Fruit fly (Drosophila melanogaster) whole organism, embryonic: ENCODE results near the gene CG14182.

Source experiments
- Bgb ChIP-seq: fragments of 200-800 bp; sonication (Bioruptor generic); IDR thresholded peaks from 2 replicates; pipeline ENCODE4 v1.3.6; 2022; ENCODE audit warnings: missing biosample characterization, missing genetic modification characterization; ENCODE audit not compliant: partially characterized antibody
- CG10431 ChIP-seq: fragments of 200-800 bp; sonication (Bioruptor generic); optimal IDR thresholded peaks from 3 replicates; lab custom pipeline; 2018; ENCODE audit warnings: missing biosample characterization, mild to moderate bottlenecking, missing genetic modification characterization
- CG11695 ChIP-seq: fragments of 200-800 bp; sonication (Bioruptor generic); IDR thresholded peaks from 3 replicates; pipeline ENCODE4 v1.3.6; 2022; ENCODE audit warnings: missing biosample characterization, missing genetic modification characterization
- CG13287 ChIP-seq: fragments of 200-800 bp; sonication (Bioruptor generic); IDR thresholded peaks from 2 replicates; pipeline ENCODE4 v1.3.6; 2022; ENCODE audit warnings: missing biosample characterization, missing genetic modification characterization; ENCODE audit not compliant: partially characterized antibody
- CG13296 ChIP-seq: fragments of 200-800 bp; sonication (Bioruptor generic); optimal IDR thresholded peaks from 3 replicates; lab custom pipeline; 2018; ENCODE audit warnings: missing biosample characterization, mild to moderate bottlenecking, missing genetic modification characterization
- CG15696 ChIP-seq: fragments of 200-800 bp; sonication (Bioruptor generic); optimal IDR thresholded peaks from 2 replicates; lab custom pipeline; 2019; ENCODE audit warnings: missing biosample characterization, mild to moderate bottlenecking, missing genetic modification characterization, moderate library complexity
- CG16813 ChIP-seq: fragments of 200-800 bp; sonication (Bioruptor generic); IDR thresholded peaks from 3 replicates; pipeline ENCODE4 v1.3.6; 2022; ENCODE audit warnings: missing biosample characterization, missing genetic modification characterization; ENCODE audit not compliant: partially characterized antibody
- CG16863 ChIP-seq: fragments of 200-800 bp; sonication (Bioruptor generic); optimal IDR thresholded peaks from 3 replicates; lab custom pipeline; 2016; ENCODE audit warnings: missing biosample characterization, missing genetic modification characterization
- CG17802 ChIP-seq: fragments of 200-800 bp; sonication (Bioruptor generic); optimal IDR thresholded peaks from 2 replicates; lab custom pipeline; 2018; ENCODE audit warnings: missing biosample characterization, mild to moderate bottlenecking, missing genetic modification characterization, moderate library complexity
- CG17912 ChIP-seq: fragments of 200-800 bp; sonication (Bioruptor generic); optimal IDR thresholded peaks from 2 replicates; lab custom pipeline; 2018; ENCODE audit warnings: missing biosample characterization, mild to moderate bottlenecking, missing genetic modification characterization
- CG18011 ChIP-seq: fragments of 200-800 bp; sonication (Bioruptor generic); optimal IDR thresholded peaks from 2 replicates; lab custom pipeline; 2017; ENCODE audit warnings: missing biosample characterization, missing genetic modification characterization, mild to moderate bottlenecking, moderate library complexity, missing genotype
- CG18619 ChIP-seq: fragments of 200-800 bp; sonication (Bioruptor generic); optimal IDR thresholded peaks from 3 replicates; lab custom pipeline; 2017; ENCODE audit warnings: missing biosample characterization, mild to moderate bottlenecking, missing genetic modification characterization
- CG2875 ChIP-seq: fragments of 200-800 bp; sonication (Bioruptor generic); optimal IDR thresholded peaks from 2 replicates; lab custom pipeline; 2017; ENCODE audit warnings: missing biosample characterization, mild to moderate bottlenecking, missing genetic modification characterization, missing genetic modification reagents
- CG30020 ChIP-seq: fragments of 200-800 bp; optimal IDR thresholded peaks from 2 replicates; lab custom pipeline; 2019; ENCODE audit warnings: missing biosample characterization, mild to moderate bottlenecking, missing genetic modification characterization, moderate library complexity
- CG31365 ChIP-seq: fragments of 200-800 bp; sonication (Bioruptor generic); optimal IDR thresholded peaks from 2 replicates; lab custom pipeline; 2018; ENCODE audit warnings: missing biosample characterization, mild to moderate bottlenecking, missing genetic modification characterization
- CG32767 ChIP-seq: fragments of 200-800 bp; sonication (Bioruptor generic); IDR thresholded peaks from 2 replicates; pipeline ENCODE4 v1.3.6; 2022; ENCODE audit warnings: missing biosample characterization, missing genetic modification characterization
- CG3838 ChIP-seq: fragments of 200-800 bp; sonication (Bioruptor generic); optimal IDR thresholded peaks from 3 replicates; lab custom pipeline; 2016; ENCODE audit warnings: missing biosample characterization, missing genetic modification characterization
- CG42726 ChIP-seq: fragments of 200-800 bp; sonication (Bioruptor generic); IDR thresholded peaks from 2 replicates; pipeline ENCODE4 v1.3.6; 2022; ENCODE audit warnings: missing biosample characterization, missing genetic modification characterization; ENCODE audit not compliant: partially characterized antibody
- CG6791 ChIP-seq: fragments of 200-800 bp; sonication (Bioruptor generic); IDR thresholded peaks from 3 replicates; pipeline ENCODE4 v1.3.6; 2022; ENCODE audit warnings: missing biosample characterization, missing genetic modification characterization; ENCODE audit not compliant: partially characterized antibody
- CG6813 ChIP-seq: fragments of 200-800 bp; sonication (Bioruptor generic); optimal IDR thresholded peaks from 2 replicates; lab custom pipeline; 2017; ENCODE audit warnings: missing biosample characterization, missing genetic modification characterization, mild to moderate bottlenecking, moderate library complexity, missing genetic modification reagents
- CoRest ChIP-seq: fragments of 200-800 bp; sonication (Bioruptor generic); optimal IDR thresholded peaks from 3 replicates; lab custom pipeline; 2018; ENCODE audit warnings: missing biosample characterization, mild to moderate bottlenecking, missing genetic modification characterization, moderate library complexity
- CrebB ChIP-seq: fragments of 200-800 bp; sonication (Bioruptor generic); optimal IDR thresholded peaks from 3 replicates; lab custom pipeline; 2018; ENCODE audit warnings: missing biosample characterization, mild to moderate bottlenecking, missing genetic modification characterization
- Doc2 ChIP-seq: fragments of 200-800 bp; sonication (Bioruptor generic); IDR thresholded peaks from 2 replicates; pipeline ENCODE4 v1.3.6; 2022; ENCODE audit warnings: missing biosample characterization, missing genetic modification characterization
- E2f2 ChIP-seq: fragments of 200-800 bp; sonication (Bioruptor generic); IDR thresholded peaks from 2 replicates; pipeline ENCODE4 v1.3.6; 2022; ENCODE audit warnings: missing biosample characterization, missing genetic modification characterization
- MTF-1 ChIP-seq: fragments of 200-800 bp; sonication (Bioruptor generic); optimal IDR thresholded peaks from 2 replicates; lab custom pipeline; 2018; ENCODE audit warnings: missing biosample characterization, mild to moderate bottlenecking, missing genetic modification characterization, borderline replicate concordance
- Nf-YB ChIP-seq: fragments of 200-800 bp; sonication (Bioruptor generic); optimal IDR thresholded peaks from 3 replicates; lab custom pipeline; 2019; ENCODE audit warnings: missing biosample characterization, mild to moderate bottlenecking, missing genetic modification characterization, moderate library complexity
- NfI ChIP-seq: fragments of 200-800 bp; sonication (Bioruptor generic); optimal IDR thresholded peaks from 3 replicates; lab custom pipeline; 2018; ENCODE audit warnings: missing biosample characterization, mild to moderate bottlenecking, missing genetic modification characterization, moderate library complexity
- Xbp1 ChIP-seq: fragments of 200-800 bp; sonication (Bioruptor generic); optimal IDR thresholded peaks from 3 replicates; lab custom pipeline; 2016; ENCODE audit warnings: missing biosample characterization, mild to moderate bottlenecking, missing genetic modification characterization
- ap ChIP-seq: fragments of 200-800 bp; sonication (Bioruptor generic); IDR thresholded peaks from 2 replicates; pipeline ENCODE4 v1.3.6; 2022; ENCODE audit warnings: missing biosample characterization, missing genetic modification characterization
- dysf ChIP-seq: fragments of 200-800 bp; sonication (Bioruptor generic); IDR thresholded peaks from 3 replicates; pipeline ENCODE4 v1.3.6; 2022; ENCODE audit warnings: missing biosample characterization, missing genetic modification characterization
- ems ChIP-seq: fragments of 200-800 bp; sonication (Bioruptor generic); optimal IDR thresholded peaks from 3 replicates; lab custom pipeline; 2016; ENCODE audit warnings: missing biosample characterization, missing genetic modification characterization
- eve ChIP-seq, 2 experiments: fragments of >200 bp; optimal IDR thresholded peaks; 2 replicates each; lab custom pipeline; 2017; ENCODE audit warnings: missing biosample characterization in 2 of 2, missing genetic modification characterization in 2 of 2
- eyg ChIP-seq: fragments of 200-800 bp; sonication (Bioruptor generic); optimal IDR thresholded peaks from 3 replicates; lab custom pipeline; 2016; ENCODE audit warnings: missing biosample characterization, missing genetic modification characterization
- fd3F ChIP-seq: fragments of 200-800 bp; sonication (Bioruptor generic); optimal IDR thresholded peaks from 2 replicates; lab custom pipeline; 2018; ENCODE audit warnings: missing biosample characterization, mild to moderate bottlenecking, missing genetic modification characterization, moderate library complexity
- hkb ChIP-seq, 2 experiments: fragments of 200-800 bp in 1 of 2; fragments of >200 bp in 1 of 2; sonication (Bioruptor generic) in 1 of 2; IDR thresholded peaks in 1 of 2; optimal IDR thresholded peaks in 1 of 2; 2 replicates each; pipeline versions ENCODE4 v1.3.6 to Lab custom; 2017 to 2022; ENCODE audit warnings: missing biosample characterization in 1 of 2, missing genetic modification characterization in 1 of 2
- jing ChIP-seq: fragments of 200-800 bp; sonication (Bioruptor generic); optimal IDR thresholded peaks from 2 replicates; lab custom pipeline; 2018; ENCODE audit warnings: missing biosample characterization, mild to moderate bottlenecking, missing genetic modification characterization
- knrl ChIP-seq: fragments of 200-800 bp; sonication (Bioruptor generic); IDR thresholded peaks from 3 replicates; pipeline ENCODE4 v1.3.6; 2022; ENCODE audit warnings: missing biosample characterization, missing genetic modification characterization; ENCODE audit not compliant: partially characterized antibody
- nau ChIP-seq: fragments of 200-800 bp; sonication (Bioruptor generic); optimal IDR thresholded peaks from 3 replicates; lab custom pipeline; 2017; ENCODE audit warnings: missing biosample characterization, mild to moderate bottlenecking, missing genetic modification characterization, missing genetic modification reagents
- pfk ChIP-seq: fragments of 200-800 bp; sonication (Bioruptor generic); optimal IDR thresholded peaks from 2 replicates; lab custom pipeline; 2018; ENCODE audit warnings: missing biosample characterization, mild to moderate bottlenecking, missing genetic modification characterization, moderate library complexity
- tap ChIP-seq: fragments of 200-800 bp; optimal IDR thresholded peaks from 3 replicates; lab custom pipeline; 2019; ENCODE audit warnings: missing biosample characterization, mild to moderate bottlenecking, missing genetic modification characterization, moderate library complexity
- trh ChIP-seq: fragments of 200-800 bp; sonication (Bioruptor generic); optimal IDR thresholded peaks from 2 replicates; lab custom pipeline; 2016; ENCODE audit warnings: missing biosample characterization, missing genetic modification characterization
- twi ChIP-seq: fragments of 200-800 bp; optimal IDR thresholded peaks from 2 replicates; lab custom pipeline; 2019; ENCODE audit warnings: missing biosample characterization, mild to moderate bottlenecking, missing genetic modification characterization, moderate library complexity
- usp ChIP-seq: fragments of >200 bp; optimal IDR thresholded peaks from 2 replicates; lab custom pipeline; 2017; ENCODE audit warnings: missing biosample characterization, missing genetic modification characterization
- vnd ChIP-seq: fragments of 200-800 bp; sonication (Bioruptor generic); IDR thresholded peaks from 3 replicates; pipeline ENCODE4 v1.3.6; 2022; ENCODE audit warnings: missing biosample characterization, missing genetic modification characterization; ENCODE audit not compliant: partially characterized antibody
- wek ChIP-seq: fragments of 200-800 bp; sonication (Bioruptor generic); optimal IDR thresholded peaks from 3 replicates; lab custom pipeline; 2018; ENCODE audit warnings: missing biosample characterization, mild to moderate bottlenecking, missing genetic modification characterization, moderate library complexity

Gene CG14182

dm6 chr3L:20006269-20007265 is 27.0 kb upstream of the CG14182 start (continued):
- TF ChIP-seq dysf (GFP tag; lab: Robert Waterston, UW) (no peak), knrl (GFP tag; lab: Robert Waterston, UW) (peak; percentile 74; the same call in 2 of the 3 replicates), Doc2 (GFP tag; lab: Robert Waterston, UW) (no peak), jing (GFP tag; lab: Kevin White, UChicago) (no peak), Bgb (GFP tag; lab: Robert Waterston, UW) (peak; percentile 96), CG17912 (GFP tag; lab: Kevin White, UChicago) (peak; percentile 52), CG18619 (GFP tag; lab: Kevin White, UChicago) (no peak), CG15696 (tag; lab: Kevin White, UChicago) (peak; percentile 37), CoRest (tag; lab: Kevin White, UChicago) (no peak), ems (GFP tag; lab: Kevin White, UChicago) (peak; percentile 3), Nf-YB (GFP tag; lab: Kevin White, UChicago) (no peak), CG10431 (GFP tag; lab: Kevin White, UChicago) (peak; percentile 35), CG6813 (peak; percentile 42), usp (GFP tag; lab: Kevin White, UChicago) (no peak), CG6791 (peak; percentile 99), CG30020 (tag; lab: Kevin White, UChicago) (peak; percentile 51), CG16813 (GFP tag; lab: Robert Waterston, UW) (peak; percentile 93), CG17802 (tag; lab: Kevin White, UChicago) (no peak), twi (tag; lab: Kevin White, UChicago) (peak; percentile 82), wek (peak; percentile 35), pfk (GFP tag; lab: Kevin White, UChicago) (peak; percentile 2), CG13287 (peak; percentile 91), E2f2 (GFP tag; lab: Robert Waterston, UW) (peak; percentile 94), CG42726 (GFP tag; lab: Robert Waterston, UW) (peak; percentile 61; the same call in 1 of the 2 replicates), CG31365 (tag; lab: Kevin White, UChicago) (no peak), CG3838 (GFP tag; lab: Kevin White, UChicago) (no peak), CG18011 (GFP tag; lab: Kevin White, UChicago) (no peak), CrebB (tag; lab: Kevin White, UChicago) (no peak), nau (GFP tag; lab: Kevin White, UChicago) (no peak)

DNA sequence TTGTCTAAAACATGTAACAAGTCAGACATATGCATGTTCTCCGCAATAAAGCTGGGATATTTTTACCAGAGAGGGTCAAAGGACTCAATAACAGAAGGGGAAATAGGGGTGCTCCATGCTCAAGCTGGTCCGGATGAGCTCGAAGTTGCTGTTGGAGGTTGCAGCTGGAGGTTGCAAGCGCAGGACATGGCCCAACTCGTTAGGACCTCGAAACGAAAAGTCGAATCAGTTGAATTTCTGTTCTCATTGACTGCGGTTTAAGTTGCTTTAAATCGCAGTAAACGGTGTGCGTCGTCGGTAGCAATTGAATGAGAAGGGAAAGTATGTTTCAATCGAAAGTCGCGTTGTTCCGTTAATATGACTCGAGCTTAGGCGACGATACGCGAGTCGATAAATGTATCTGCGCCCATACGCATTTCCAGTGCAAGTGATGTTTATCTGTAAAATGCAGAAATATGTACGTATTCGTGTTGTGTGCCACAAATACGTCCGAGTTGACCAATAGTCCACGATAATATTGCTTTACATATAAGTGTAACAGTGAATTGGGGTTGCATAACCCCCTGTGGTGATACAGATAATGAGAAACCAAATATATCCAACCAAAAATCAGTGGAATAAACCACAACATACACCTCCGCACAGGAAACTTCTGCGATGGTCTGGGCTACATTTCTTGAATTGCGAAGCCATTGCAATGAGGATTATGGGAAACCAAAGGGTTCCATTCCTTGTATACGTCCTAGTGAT is 25.6 kb upstream of the CG14182 start, which contains the start of gene kug:
TSS of gene kug (plus strand) at position 269 of the 750 bp plus-strand sequence.
- no peak for TF ChIP-seq trh
- no peak for TF ChIP-seq NfI (GFP tag; lab: Kevin White, UChicago)
- TF ChIP-seq vnd (GFP tag; lab: Robert Waterston, UW) = 0 out of 3 replicates have a peak, but pooled peaks have one; percentile 18
- no peak for TF ChIP-seq CG13296 (GFP tag; lab: Kevin White, UChicago)
- no peak for TF ChIP-seq eyg (GFP tag; lab: Kevin White, UChicago)
- no peak for TF ChIP-seq CG16863 (GFP tag; lab: Kevin White, UChicago)
- no peak for TF ChIP-seq fd3F (GFP tag; lab: Kevin White, UChicago)
- no peak for TF ChIP-seq CG2875 (GFP tag; lab: Kevin White, UChicago)
- TF ChIP-seq Xbp1 (GFP tag; lab: Kevin White, UChicago) = no peak
- TF ChIP-seq CG11695 = no peak
- TF ChIP-seq tap (tag; lab: Kevin White, UChicago) = no peak
- no peak for TF ChIP-seq CG32767 (GFP tag; lab: Robert Waterston, UW)
- TF ChIP-seq ap (GFP tag; lab: Robert Waterston, UW) = no peak
- TF ChIP-seq hkb (optimal IDR thresholded peaks at IDR 0.05; lab: Kevin White, UChicago) = no peak
- 0 out of 2 replicates have a peak, but pooled peaks have one; percentile 5 for TF ChIP-seq hkb (GFP tag; IDR thresholded peaks at IDR 0.05; lab: Robert Waterston, UW)
- peak in 1 of 2 experiments; percentile 69 for TF ChIP-seq eve (GFP tag; optimal IDR thresholded peaks at IDR 0.05; lab: Kevin White, UChicago)
- no peak for TF ChIP-seq MTF-1 (GFP tag; lab: Kevin White, UChicago)
